Worm (Caenorhabditis elegans) whole organism, young adult: ENCODE data around the gene F21A3.11.
A peak's percentile ranks its signal among the peaks of the same experiment; 100 is the strongest.

Experiments
- B0019.2 ChIP-seq: fragments of 200-800 bp; sonication (Bioruptor generic); conservative IDR thresholded peaks from 2 replicates; pipeline ENCODE4 v1.3.6; 2022; ENCODE audit warnings: missing genetic modification reagents, missing genetic modification characterization, missing compliant biosample characterization
- B0261.1 ChIP-seq: sonication (generic microtip); optimal IDR thresholded peaks from 2 replicates; lab custom pipeline; 2016; ENCODE audit warnings: mild to moderate bottlenecking, missing genetic modification characterization, moderate library complexity, missing compliant biosample characterization
- C06A6.2 ChIP-seq: fragments of 200-800 bp; sonication (Bioruptor generic); conservative IDR thresholded peaks from 2 replicates; pipeline ENCODE4 v1.3.6; 2022; ENCODE audit warnings: missing genetic modification characterization, missing compliant biosample characterization
- F22D6.2 ChIP-seq: sonication (generic microtip); optimal IDR thresholded peaks from 2 replicates; lab custom pipeline; 2016; ENCODE audit warnings: mild to moderate bottlenecking, missing genetic modification characterization, missing compliant biosample characterization
- F49E8.2 ChIP-seq: sonication (generic microtip); optimal IDR thresholded peaks from 3 replicates; lab custom pipeline; 2017; ENCODE audit warnings: missing genetic modification characterization, mild to moderate bottlenecking, missing compliant biosample characterization, antibody characterized with exemption, moderate library complexity; ENCODE audit not compliant: insufficient read depth
- F57A8.1 ChIP-seq: fragments of 200-800 bp; sonication (Bioruptor generic); optimal IDR thresholded peaks from 2 replicates; lab custom pipeline; 2018; ENCODE audit warnings: mild to moderate bottlenecking, missing genetic modification characterization, moderate library complexity, missing compliant biosample characterization
- F57C9.4 ChIP-seq: sonication (generic microtip); optimal IDR thresholded peaks from 2 replicates; lab custom pipeline; 2017; ENCODE audit warnings: mild to moderate bottlenecking, missing genetic modification characterization, missing compliant biosample characterization
- K11D2.4 ChIP-seq: fragments of 200-800 bp; sonication (Bioruptor generic); IDR thresholded peaks from 2 replicates; pipeline ENCODE4 v1.3.6; 2022; ENCODE audit warnings: missing genetic modification reagents, missing genetic modification characterization, missing compliant biosample characterization
- K12H6.12 ChIP-seq: fragments of 200-800 bp; sonication (Bioruptor generic); optimal IDR thresholded peaks from 2 replicates; lab custom pipeline; 2018; ENCODE audit warnings: mild to moderate bottlenecking, missing genetic modification characterization, missing compliant biosample characterization
- Y53F4B.3 ChIP-seq: fragments of 200-800 bp; sonication (Bioruptor generic); IDR thresholded peaks from 2 replicates; pipeline ENCODE4 v1.3.6; 2022; ENCODE audit warnings: missing genetic modification reagents, missing genetic modification characterization, missing compliant biosample characterization
- akir-1 ChIP-seq: fragments of 200-800 bp; sonication (Bioruptor generic); optimal IDR thresholded peaks from 2 replicates; lab custom pipeline; 2018; ENCODE audit warnings: mild to moderate bottlenecking, missing genetic modification characterization, moderate library complexity, missing compliant biosample characterization
- ama-1 ChIP-seq, 3 experiments: fragments of 150-350 bp in 1 of 3; sonication (generic microtip) in 2 of 3; optimal IDR thresholded peaks; 2 replicates each; lab custom pipeline; 2014 to 2018; ENCODE audit warnings: missing biosample characterization in 2 of 3, missing genetic modification characterization in 2 of 3, missing genetic modification reagents in 2 of 3
- aptf-2 ChIP-seq: fragments of 200-800 bp; sonication (Bioruptor generic); conservative IDR thresholded peaks from 2 replicates; pipeline ENCODE4 v1.3.6; 2022; ENCODE audit warnings: missing genetic modification reagents, missing genetic modification characterization, missing compliant biosample characterization
- attf-5 ChIP-seq: fragments of 200-800 bp; sonication (Bioruptor generic); optimal IDR thresholded peaks from 2 replicates; lab custom pipeline; 2018; ENCODE audit warnings: mild to moderate bottlenecking, missing genetic modification characterization, missing compliant biosample characterization
- bed-1 ChIP-seq: fragments of 200-800 bp; sonication (Bioruptor generic); IDR thresholded peaks from 2 replicates; pipeline ENCODE4 v1.3.6; 2022; ENCODE audit warnings: missing genetic modification reagents, missing genetic modification characterization, missing compliant biosample characterization
- ceh-27 ChIP-seq: fragments of 200-800 bp; sonication (Bioruptor generic); optimal IDR thresholded peaks from 2 replicates; lab custom pipeline; 2018; ENCODE audit warnings: mild to moderate bottlenecking, missing genetic modification characterization, moderate library complexity, missing compliant biosample characterization
- chd-7 ChIP-seq: sonication (generic microtip); optimal IDR thresholded peaks from 2 replicates; lab custom pipeline; 2016; ENCODE audit warnings: mild to moderate bottlenecking, missing genetic modification characterization, moderate library complexity, missing compliant biosample characterization
- die-1 ChIP-seq: sonication (generic microtip); optimal IDR thresholded peaks from 2 replicates; lab custom pipeline; 2016; ENCODE audit warnings: missing genotype, mild to moderate bottlenecking, missing genetic modification characterization, missing compliant biosample characterization
- dox-1 ChIP-seq: fragments of 200-800 bp; sonication (Bioruptor generic); IDR thresholded peaks from 2 replicates; pipeline ENCODE4 v1.3.6; 2022; ENCODE audit warnings: missing genetic modification reagents, missing genetic modification characterization, missing compliant biosample characterization
- hlh-26 ChIP-seq: fragments of 200-800 bp; sonication (Bioruptor generic); conservative IDR thresholded peaks from 2 replicates; pipeline ENCODE4 v1.3.6; 2022; ENCODE audit warnings: missing genetic modification reagents, missing genetic modification characterization, missing compliant biosample characterization
- hmg-1.2 ChIP-seq: fragments of 200-800 bp; sonication (Bioruptor generic); IDR thresholded peaks from 2 replicates; pipeline ENCODE4 v1.3.6; 2022; ENCODE audit warnings: missing genetic modification reagents, missing genetic modification characterization, missing compliant biosample characterization
- hmg-20 ChIP-seq: fragments of 200-800 bp; sonication (Bioruptor generic); IDR thresholded peaks from 2 replicates; pipeline ENCODE4 v1.3.6; 2022; ENCODE audit warnings: missing genetic modification reagents, missing genetic modification characterization, missing compliant biosample characterization
- lin-26 ChIP-seq: fragments of 200-800 bp; sonication (Bioruptor generic); IDR thresholded peaks from 2 replicates; pipeline ENCODE4 v1.3.6; 2022; ENCODE audit warnings: missing genetic modification reagents, missing genetic modification characterization, missing compliant biosample characterization
- lin-40 ChIP-seq: sonication (generic microtip); optimal IDR thresholded peaks from 2 replicates; lab custom pipeline; 2016; ENCODE audit warnings: missing genetic modification characterization, mild to moderate bottlenecking, missing compliant biosample characterization, missing genotype, missing genetic modification reagents
- lin-54 ChIP-seq: fragments of 200-800 bp; sonication (Bioruptor generic); optimal IDR thresholded peaks from 2 replicates; lab custom pipeline; 2018; ENCODE audit warnings: mild to moderate bottlenecking, missing genetic modification characterization, missing compliant biosample characterization
- lsl-1 ChIP-seq: fragments of 200-800 bp; sonication (Bioruptor generic); optimal IDR thresholded peaks from 2 replicates; lab custom pipeline; 2018; ENCODE audit warnings: mild to moderate bottlenecking, missing genetic modification characterization, moderate library complexity, missing compliant biosample characterization
- lsy-27 ChIP-seq: sonication (generic microtip); optimal IDR thresholded peaks from 2 replicates; lab custom pipeline; 2017; ENCODE audit warnings: missing genetic modification characterization, mild to moderate bottlenecking, missing compliant biosample characterization, antibody characterized with exemption, missing genotype, borderline replicate concordance; ENCODE audit not compliant: insufficient read depth
- madf-10 ChIP-seq: sonication (generic microtip); optimal IDR thresholded peaks from 2 replicates; lab custom pipeline; 2016; ENCODE audit warnings: mild to moderate bottlenecking, missing genetic modification characterization, missing compliant biosample characterization
- mcd-1 ChIP-seq: fragments of 200-800 bp; sonication (Bioruptor generic); IDR thresholded peaks from 2 replicates; pipeline ENCODE4 v1.3.6; 2022; ENCODE audit warnings: missing genetic modification reagents, missing genetic modification characterization, missing compliant biosample characterization
- nfya-2 ChIP-seq: fragments of 200-800 bp; sonication (Bioruptor generic); IDR thresholded peaks from 2 replicates; pipeline ENCODE4 v1.3.6; 2022; ENCODE audit warnings: missing genetic modification reagents, missing genetic modification characterization, missing compliant biosample characterization
- nfyb-1 ChIP-seq: fragments of 200-800 bp; sonication (Bioruptor generic); IDR thresholded peaks from 2 replicates; pipeline ENCODE4 v1.3.6; 2022; ENCODE audit warnings: missing genetic modification reagents, missing genetic modification characterization, missing compliant biosample characterization
- nhr-120 ChIP-seq: fragments of 200-800 bp; sonication (Bioruptor generic); IDR thresholded peaks from 2 replicates; pipeline ENCODE4 v1.3.6; 2022; ENCODE audit warnings: missing genetic modification characterization, missing compliant biosample characterization
- nhr-80 ChIP-seq: sonication (generic microtip); optimal IDR thresholded peaks from 2 replicates; lab custom pipeline; 2016; ENCODE audit warnings: missing genetic modification characterization, missing compliant biosample characterization
- pha-4 ChIP-seq: fragments of 150-350 bp; sonication (generic microtip); optimal IDR thresholded peaks from 2 replicates; lab custom pipeline; 2014; ENCODE audit warnings: missing biosample characterization, missing genetic modification reagents, missing genetic modification characterization
- sea-2 ChIP-seq: fragments of 200-800 bp; sonication (Bioruptor generic); IDR thresholded peaks from 2 replicates; pipeline ENCODE4 v1.3.6; 2022; ENCODE audit warnings: missing genetic modification characterization, missing compliant biosample characterization
- snpc-1.1 ChIP-seq: sonication (generic microtip); optimal IDR thresholded peaks from 2 replicates; lab custom pipeline; 2017; ENCODE audit warnings: missing genetic modification characterization, mild to moderate bottlenecking, missing compliant biosample characterization, antibody characterized with exemption, moderate library complexity, missing genotype, missing genetic modification reagents; ENCODE audit not compliant: insufficient read depth
- snpc-4 ChIP-seq, 5 experiments: fragments of 150-350 bp in 1 of 5; sonication (generic microtip) in 4 of 5; optimal IDR thresholded peaks; 2 replicates each; lab custom pipeline; 2014 to 2018; ENCODE audit warnings: missing genetic modification characterization in 5 of 5, missing biosample characterization in 3 of 5, antibody characterized with exemption in 2 of 5, mild to moderate bottlenecking in 2 of 5, missing compliant biosample characterization in 2 of 5, missing genotype in 2 of 5, moderate library complexity in 2 of 5, missing genetic modification reagents in 1 of 5
- somi-1 ChIP-seq: fragments of 200-800 bp; sonication (Bioruptor generic); optimal IDR thresholded peaks from 2 replicates; lab custom pipeline; 2018; ENCODE audit warnings: mild to moderate bottlenecking, missing genetic modification characterization, missing compliant biosample characterization
- tbp1 ChIP-seq: fragments of 200-800 bp; sonication (Bioruptor generic); optimal IDR thresholded peaks from 2 replicates; lab custom pipeline; 2018; ENCODE audit warnings: mild to moderate bottlenecking, missing genetic modification characterization, missing compliant biosample characterization
- tbx-9 ChIP-seq: sonication (generic microtip); optimal IDR thresholded peaks from 2 replicates; lab custom pipeline; 2016; ENCODE audit warnings: borderline replicate concordance, missing genetic modification characterization, inconsistent platforms, missing compliant biosample characterization
- tlf-1 ChIP-seq: fragments of 200-800 bp; sonication (Bioruptor generic); optimal IDR thresholded peaks from 2 replicates; lab custom pipeline; 2018; ENCODE audit warnings: mild to moderate bottlenecking, missing genetic modification characterization, missing compliant biosample characterization
- zfh-2 ChIP-seq: fragments of 200-800 bp; sonication (Bioruptor generic); conservative IDR thresholded peaks from 2 replicates; pipeline ENCODE4 v1.3.6; 2022; ENCODE audit warnings: missing genetic modification reagents, missing genetic modification characterization, missing compliant biosample characterization
- ztf-26 ChIP-seq: sonication (generic microtip); optimal IDR thresholded peaks from 2 replicates; lab custom pipeline; 2017; ENCODE audit warnings: missing genetic modification characterization, missing compliant biosample characterization
- ztf-6 ChIP-seq: fragments of 200-800 bp; sonication (Bioruptor generic); IDR thresholded peaks from 2 replicates; pipeline ENCODE4 v1.3.6; 2022; ENCODE audit warnings: missing genetic modification reagents, missing genetic modification characterization, missing compliant biosample characterization

The F21A3.11 gene

ce11 chrV:15566511-15567178 lies 33.6 kb upstream of the F21A3.11 start (continued):
- TF ChIP-seq ama-1 (optimal IDR thresholded peaks at IDR 0.05; lab: Kevin White, UChicago) = peak; percentile 96
- TF ChIP-seq ama-1 (GFP tag; optimal IDR thresholded peaks at IDR 0.05; lab: Kevin White, UChicago) = no peak
- TF ChIP-seq ztf-6 = 0 out of 2 replicates have a peak, but pooled peaks have one; percentile 16
- TF ChIP-seq K12H6.12 (tag; lab: Kevin White, UChicago) = peak; percentile 78
- peak; percentile 5 for TF ChIP-seq tlf-1 (GFP tag; lab: Kevin White, UChicago)
- TF ChIP-seq lin-54 (GFP tag; lab: Kevin White, UChicago) = peak; percentile 37
- no peak for TF ChIP-seq F49E8.2 (tag; lab: Kevin White, UChicago)
- TF ChIP-seq zfh-2 (GFP tag; lab: Robert Waterston, UW) = peak; percentile 64; the same call in 1 of the 2 replicates
- TF ChIP-seq nhr-120 (GFP tag; lab: Robert Waterston, UW) = no peak
- peak; percentile 47 for TF ChIP-seq nhr-80 (tag; lab: Kevin White, UChicago)
- 0 out of 2 replicates have a peak, but pooled peaks have one; percentile 50 for TF ChIP-seq lin-26
- TF ChIP-seq aptf-2 (GFP tag; lab: Robert Waterston, UW) = no peak
- TF ChIP-seq lin-40 (tag; lab: Kevin White, UChicago) = peak; percentile 66
- TF ChIP-seq bed-1 (GFP tag; lab: Robert Waterston, UW) = no peak
- TF ChIP-seq hmg-1.2 = peak; percentile 33; the same call in 1 of the 2 replicates
- peak; percentile 34 for TF ChIP-seq die-1
- peak; percentile 45 for TF ChIP-seq attf-5 (GFP tag; lab: Kevin White, UChicago)
- no peak for TF ChIP-seq snpc-4 (GFP tag; optimal IDR thresholded peaks at IDR 0.05; lab: Kevin White, UChicago)
- TF ChIP-seq snpc-4 (tag; optimal IDR thresholded peaks at IDR 0.05; lab: Kevin White, UChicago) = peak; percentile 61 to 72 (median 64)
- TF ChIP-seq chd-7 (tag; lab: Kevin White, UChicago) = peak; percentile 55
- no peak; the same call in 1 of the 2 replicates for TF ChIP-seq dox-1 (GFP tag; lab: Robert Waterston, UW)
- TF ChIP-seq sea-2 = no peak
- TF ChIP-seq F22D6.2 (tag; lab: Kevin White, UChicago) = peak; percentile 68
- peak; percentile 77 for TF ChIP-seq somi-1
- peak; percentile 37 for TF ChIP-seq ceh-27 (GFP tag; lab: Kevin White, UChicago)
- peak; percentile 61; the same call in 1 of the 2 replicates for TF ChIP-seq K11D2.4
- TF ChIP-seq nfyb-1 (GFP tag; lab: Robert Waterston, UW) = 0 out of 2 replicates have a peak, but pooled peaks have one; percentile 15
- TF ChIP-seq mcd-1 (GFP tag; lab: Robert Waterston, UW) = 0 out of 2 replicates have a peak, but pooled peaks have one; percentile 4
- 0 out of 2 replicates have a peak, but pooled peaks have one; percentile 30 for TF ChIP-seq B0019.2

- TF ChIP-seq ceh-27 (GFP tag; lab: Kevin White, UChicago) = no peak
- TF ChIP-seq tbp1 (GFP tag; lab: Kevin White, UChicago) = peak; percentile 22
- no peak for TF ChIP-seq hlh-26 (GFP tag; lab: Robert Waterston, UW)
- no peak for TF ChIP-seq nhr-120 (GFP tag; lab: Robert Waterston, UW)
- TF ChIP-seq lsy-27 (tag; lab: Kevin White, UChicago) = no peak
- TF ChIP-seq hmg-20 (GFP tag; lab: Robert Waterston, UW) = no peak
- no peak for TF ChIP-seq pha-4
- TF ChIP-seq nfya-2 (GFP tag; lab: Robert Waterston, UW) = no peak
- peak; percentile 12 for TF ChIP-seq chd-7 (tag; lab: Kevin White, UChicago)
- peak; percentile 11 for TF ChIP-seq lin-54 (GFP tag; lab: Kevin White, UChicago)
- no peak for TF ChIP-seq snpc-1.1
- TF ChIP-seq F57A8.1 (GFP tag; lab: Kevin White, UChicago) = no peak
- no peak for TF ChIP-seq akir-1
- TF ChIP-seq lsl-1 (GFP tag; lab: Kevin White, UChicago) = no peak
- TF ChIP-seq madf-10 = no peak
- no peak for TF ChIP-seq snpc-4 (GFP tag; optimal IDR thresholded peaks at IDR 0.05; lab: Kevin White, UChicago)
- peak in 1 of 4 experiments; percentile 13 for TF ChIP-seq snpc-4 (tag; optimal IDR thresholded peaks at IDR 0.05; lab: Kevin White, UChicago)
- 0 out of 2 replicates have a peak, but pooled peaks have one; percentile 24 for TF ChIP-seq C06A6.2
- TF ChIP-seq tbx-9 (tag; lab: Kevin White, UChicago) = no peak
- TF ChIP-seq B0261.1 (tag; lab: Kevin White, UChicago) = no peak
- TF ChIP-seq nhr-80 (tag; lab: Kevin White, UChicago) = peak; percentile 61
- TF ChIP-seq ztf-26 = peak; percentile 69
- no peak for TF ChIP-seq F57C9.4 (tag; lab: Kevin White, UChicago)
- peak; percentile 37 for TF ChIP-seq somi-1
- no peak for TF ChIP-seq Y53F4B.3 (GFP tag; lab: Robert Waterston, UW)
Observed at ce11 chrV:15563985-15564384, 31.0 kb upstream of the F21A3.11 start.
